Fruit fly (Drosophila melanogaster) whole organism, embryonic: ENCODE results near the gene CG11668.

Experiments
- ATbp ChIP-seq: fragments of 200-800 bp; sonication (Bioruptor generic); optimal IDR thresholded peaks from 2 replicates; lab custom pipeline; 2017; ENCODE audit warnings: missing biosample characterization, mild to moderate bottlenecking, missing genetic modification characterization, missing genetic modification reagents
- Atf3 ChIP-seq: fragments of 200-800 bp; sonication (Bioruptor generic); optimal IDR thresholded peaks from 3 replicates; lab custom pipeline; 2016; ENCODE audit warnings: missing biosample characterization, missing genetic modification characterization
- CG10274 ChIP-seq: fragments of 200-800 bp; sonication (Bioruptor generic); optimal IDR thresholded peaks from 3 replicates; lab custom pipeline; 2017; ENCODE audit warnings: missing biosample characterization, mild to moderate bottlenecking, missing genetic modification characterization
- CG10431 ChIP-seq: fragments of 200-800 bp; sonication (Bioruptor generic); optimal IDR thresholded peaks from 3 replicates; lab custom pipeline; 2018; ENCODE audit warnings: missing biosample characterization, mild to moderate bottlenecking, missing genetic modification characterization
- CG11723 ChIP-seq: fragments of 200-800 bp; sonication (Bioruptor generic); optimal IDR thresholded peaks from 2 replicates; lab custom pipeline; 2017; ENCODE audit warnings: missing biosample characterization, mild to moderate bottlenecking, missing genetic modification characterization
- CG13624 ChIP-seq: fragments of 200-800 bp; sonication (Bioruptor generic); optimal IDR thresholded peaks from 2 replicates; lab custom pipeline; 2016; ENCODE audit warnings: missing biosample characterization, missing genetic modification characterization
- CG15514 ChIP-seq: fragments of 200-800 bp; sonication (Bioruptor generic); optimal IDR thresholded peaks from 3 replicates; lab custom pipeline; 2017; ENCODE audit warnings: missing biosample characterization, missing genetic modification characterization, mild to moderate bottlenecking, moderate library complexity, missing genetic modification reagents
- CG18619 ChIP-seq: fragments of 200-800 bp; sonication (Bioruptor generic); optimal IDR thresholded peaks from 3 replicates; lab custom pipeline; 2017; ENCODE audit warnings: missing biosample characterization, mild to moderate bottlenecking, missing genetic modification characterization
- CG2712 ChIP-seq: fragments of 200-800 bp; optimal IDR thresholded peaks from 3 replicates; lab custom pipeline; 2019; ENCODE audit warnings: missing biosample characterization, mild to moderate bottlenecking, missing genetic modification characterization, moderate library complexity
- CG33557 ChIP-seq: fragments of 200-800 bp; sonication (Bioruptor generic); optimal IDR thresholded peaks from 2 replicates; lab custom pipeline; 2019; ENCODE audit warnings: missing biosample characterization, mild to moderate bottlenecking, missing genetic modification characterization, moderate library complexity
- CG34224 ChIP-seq: fragments of 200-800 bp; sonication (Bioruptor generic); IDR thresholded peaks from 3 replicates; pipeline ENCODE4 v1.3.6; 2022; ENCODE audit warnings: missing biosample characterization, missing genetic modification characterization; ENCODE audit not compliant: partially characterized antibody
- CG34376 ChIP-seq: fragments of 200-800 bp; sonication (Bioruptor generic); optimal IDR thresholded peaks from 2 replicates; lab custom pipeline; 2018; ENCODE audit warnings: missing biosample characterization, mild to moderate bottlenecking, missing genetic modification characterization
- CG4328 ChIP-seq: fragments of 200-800 bp; sonication (Bioruptor generic); optimal IDR thresholded peaks from 3 replicates; lab custom pipeline; 2017; ENCODE audit warnings: missing biosample characterization, missing genetic modification reagents, missing genetic modification characterization
- CG4404 ChIP-seq: fragments of 200-800 bp; sonication (Bioruptor generic); IDR thresholded peaks from 2 replicates; pipeline ENCODE4 v1.3.6; 2022; ENCODE audit warnings: missing biosample characterization, missing genetic modification characterization
- CG4424 ChIP-seq: fragments of 200-800 bp; sonication (Bioruptor generic); optimal IDR thresholded peaks from 3 replicates; lab custom pipeline; 2016; ENCODE audit warnings: missing biosample characterization, missing genetic modification characterization
- CG5180 ChIP-seq: fragments of 200-800 bp; sonication (Bioruptor generic); optimal IDR thresholded peaks from 3 replicates; lab custom pipeline; 2017; ENCODE audit warnings: missing biosample characterization, missing genetic modification characterization, mild to moderate bottlenecking, moderate library complexity, missing genetic modification reagents
- CG7839 ChIP-seq: fragments of 200-800 bp; sonication (Bioruptor generic); optimal IDR thresholded peaks from 3 replicates; lab custom pipeline; 2018; ENCODE audit warnings: missing biosample characterization, mild to moderate bottlenecking, missing genetic modification characterization, moderate library complexity
- CG8478 ChIP-seq: fragments of >200 bp; optimal IDR thresholded peaks from 2 replicates; lab custom pipeline; 2018
- CHES-1-like ChIP-seq: fragments of 200-800 bp; sonication (Bioruptor generic); optimal IDR thresholded peaks from 2 replicates; lab custom pipeline; 2016; ENCODE audit warnings: missing biosample characterization, missing genetic modification characterization
- CoRest ChIP-seq: fragments of 200-800 bp; sonication (Bioruptor generic); optimal IDR thresholded peaks from 3 replicates; lab custom pipeline; 2018; ENCODE audit warnings: missing biosample characterization, mild to moderate bottlenecking, missing genetic modification characterization, moderate library complexity
- Dad ChIP-seq: fragments of 200-800 bp; sonication (Bioruptor generic); optimal IDR thresholded peaks from 3 replicates; lab custom pipeline; 2016; ENCODE audit warnings: missing biosample characterization, missing genetic modification characterization
- Elba2 ChIP-seq: fragments of 200-800 bp; sonication (Bioruptor generic); optimal IDR thresholded peaks from 3 replicates; lab custom pipeline; 2016; ENCODE audit warnings: missing biosample characterization, missing genetic modification characterization
- Fer1 ChIP-seq: fragments of 200-800 bp; sonication (Bioruptor generic); optimal IDR thresholded peaks from 2 replicates; lab custom pipeline; 2017; ENCODE audit warnings: missing biosample characterization, mild to moderate bottlenecking, missing genetic modification characterization
- Hmr ChIP-seq: fragments of 200-800 bp; sonication (Bioruptor generic); optimal IDR thresholded peaks from 3 replicates; lab custom pipeline; 2017; ENCODE audit warnings: mild to moderate bottlenecking, missing biosample characterization, missing genetic modification reagents, missing genetic modification characterization
- Nf-YB ChIP-seq: fragments of 200-800 bp; sonication (Bioruptor generic); optimal IDR thresholded peaks from 3 replicates; lab custom pipeline; 2019; ENCODE audit warnings: missing biosample characterization, mild to moderate bottlenecking, missing genetic modification characterization, moderate library complexity
- Xrp1 ChIP-seq: fragments of 200-800 bp; sonication (Bioruptor generic); IDR thresholded peaks from 2 replicates; pipeline ENCODE4 v1.3.6; 2022; ENCODE audit warnings: missing biosample characterization, missing genetic modification characterization
- ato ChIP-seq: fragments of 200-800 bp; sonication (Bioruptor generic); IDR thresholded peaks from 2 replicates; pipeline ENCODE4 v1.3.6; 2022; ENCODE audit warnings: missing biosample characterization, missing genetic modification characterization; ENCODE audit not compliant: partially characterized antibody
- dimm ChIP-seq: fragments of 200-800 bp; sonication (Bioruptor generic); IDR thresholded peaks from 2 replicates; pipeline ENCODE4 v1.3.6; 2022; ENCODE audit warnings: missing biosample characterization, missing genetic modification characterization
- dmrt11E ChIP-seq: fragments of 200-800 bp; sonication (Bioruptor generic); optimal IDR thresholded peaks from 3 replicates; lab custom pipeline; 2018; ENCODE audit warnings: missing biosample characterization, mild to moderate bottlenecking, missing genetic modification characterization, moderate library complexity
- ems ChIP-seq: fragments of 200-800 bp; sonication (Bioruptor generic); optimal IDR thresholded peaks from 3 replicates; lab custom pipeline; 2016; ENCODE audit warnings: missing biosample characterization, missing genetic modification characterization
- fru ChIP-seq: fragments of >200 bp; optimal IDR thresholded peaks from 2 replicates; lab custom pipeline; 2017
- gfzf ChIP-seq: fragments of 200-800 bp; sonication (Bioruptor generic); optimal IDR thresholded peaks from 2 replicates; lab custom pipeline; 2016; ENCODE audit warnings: missing biosample characterization, mild to moderate bottlenecking, missing genetic modification characterization, moderate library complexity
- ken ChIP-seq: fragments of 200-800 bp; sonication (Bioruptor generic); IDR thresholded peaks from 3 replicates; pipeline ENCODE4 v1.3.6; 2022; ENCODE audit warnings: missing biosample characterization, missing genetic modification characterization
- pita ChIP-seq: fragments of 200-800 bp; sonication (Bioruptor generic); optimal IDR thresholded peaks from 2 replicates; lab custom pipeline; 2017; ENCODE audit warnings: missing biosample characterization, mild to moderate bottlenecking, missing genetic modification characterization
- sd ChIP-seq: fragments of 200-800 bp; sonication (Bioruptor generic); optimal IDR thresholded peaks from 3 replicates; lab custom pipeline; 2018; ENCODE audit warnings: missing biosample characterization, mild to moderate bottlenecking, missing genetic modification characterization, moderate library complexity
- sqz ChIP-seq: fragments of 200-800 bp; sonication (Bioruptor generic); optimal IDR thresholded peaks from 3 replicates; lab custom pipeline; 2018; ENCODE audit warnings: missing biosample characterization, mild to moderate bottlenecking, missing genetic modification characterization
- sug ChIP-seq: fragments of 200-800 bp; optimal IDR thresholded peaks from 2 replicates; lab custom pipeline; 2019; ENCODE audit warnings: missing biosample characterization, mild to moderate bottlenecking, missing genetic modification characterization, moderate library complexity
- trem ChIP-seq: fragments of 200-800 bp; optimal IDR thresholded peaks from 3 replicates; lab custom pipeline; 2019; ENCODE audit warnings: missing biosample characterization, mild to moderate bottlenecking, missing genetic modification characterization, moderate library complexity

Gene CG11668

dm6 chr3R:13038075-13038474 lies at the start of gene CG11668:
Gene CG11668 (plus strand): TSS chr3R:13038375.
- TF ChIP-seq Nf-YB (GFP tag; lab: Kevin White, UChicago) (no peak), ken (GFP tag; lab: Robert Waterston, UW) (no peak), ems (GFP tag; lab: Kevin White, UChicago) (no peak), CG33557 (GFP tag; lab: Kevin White, UChicago) (no peak), fru (lab: Kevin White, UChicago) (no peak), CoRest (tag; lab: Kevin White, UChicago) (no peak), dmrt11E (no peak)

DNA sequence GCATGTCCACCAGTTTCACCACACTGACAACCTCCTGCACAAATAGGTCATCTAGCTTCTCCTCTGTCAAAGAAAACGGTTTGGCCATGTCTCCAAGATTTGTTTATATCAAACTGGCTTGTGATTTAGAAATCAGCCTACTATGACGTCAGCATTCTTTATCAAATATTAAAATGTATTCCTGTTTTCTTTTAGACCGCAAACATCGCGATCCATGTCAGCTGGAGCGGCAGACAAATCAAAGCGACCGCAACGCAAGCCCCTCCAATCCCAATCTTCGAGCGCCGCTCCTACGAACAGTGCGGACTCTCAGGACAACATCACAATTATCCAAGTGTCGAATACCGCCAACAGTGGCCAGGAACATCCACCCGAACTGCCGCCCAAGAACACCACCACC lies 49.8 kb upstream of the CG11668 start, which contains the start of gene CG14383:
TSS of gene CG14383 (minus strand) at position 101 of the 400 bp plus-strand sequence.
- TF ChIP-seq dimm (GFP tag; lab: Robert Waterston, UW) = 0 out of 2 replicates have a peak, but pooled peaks have one; percentile 18
- TF ChIP-seq CG10274 (GFP tag; lab: Kevin White, UChicago) = no peak
- TF ChIP-seq, all 482 proteins: peak for 1

DNA sequence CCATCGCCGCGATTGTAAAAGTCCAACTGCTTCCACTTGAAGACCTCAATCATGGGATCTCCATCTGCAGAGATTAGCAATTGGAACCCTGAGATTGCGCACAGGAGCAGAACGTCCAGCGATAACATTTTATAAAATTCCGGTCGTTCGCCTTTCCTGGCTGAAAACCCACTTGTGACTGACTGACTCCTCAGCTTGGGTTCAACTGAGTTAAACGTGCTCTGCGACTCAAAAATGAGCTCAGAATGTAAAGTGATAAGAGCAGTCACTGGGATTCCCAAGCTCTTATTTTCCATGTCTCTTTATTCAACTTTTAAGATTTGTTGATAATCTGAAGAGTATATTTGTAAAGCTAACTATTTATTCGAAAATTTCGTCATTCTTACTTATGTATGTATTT lies 45.2 kb upstream of the CG11668 start, which contains the start of gene yellow-f:
TSS of gene yellow-f (minus strand) at position 184 of the 400 bp plus-strand sequence.
- TF ChIP-seq CG34376 (GFP tag; lab: Kevin White, UChicago) (no peak), Xrp1 (GFP tag; lab: Robert Waterston, UW) (no peak), gfzf (no peak), CG4404 (GFP tag; lab: Robert Waterston, UW) (no peak), CG13624 (GFP tag; lab: Kevin White, UChicago) (no peak), trem (no peak), CG2712 (tag; lab: Kevin White, UChicago) (no peak)

DNA sequence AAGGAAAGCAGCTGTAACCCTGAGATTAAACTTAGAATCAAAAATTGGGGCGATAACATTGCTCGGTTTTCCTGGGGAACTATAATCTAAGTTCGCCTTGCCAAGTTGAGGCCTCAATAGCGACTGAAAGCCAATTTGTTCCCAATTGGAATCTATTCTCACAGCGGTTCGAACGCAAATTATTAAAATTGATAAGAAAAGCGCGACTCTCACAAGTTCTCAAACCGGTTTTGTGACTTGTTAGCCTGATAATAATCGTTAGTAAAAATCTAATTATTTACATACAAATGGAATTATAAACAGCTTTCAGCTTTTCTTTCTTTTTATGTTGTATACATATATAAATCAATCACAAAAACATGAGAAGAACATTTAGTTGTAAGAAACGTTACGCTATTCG lies 43.1 kb upstream of the CG11668 start, which contains the start of gene yellow-f2:
TSS of gene yellow-f2 (minus strand) at position 101 of the 400 bp plus-strand sequence.
- TF ChIP-seq CHES-1-like (GFP tag; lab: Kevin White, UChicago) (no peak), sd (tag; lab: Kevin White, UChicago) (no peak), ATbp (GFP tag; lab: Kevin White, UChicago) (no peak), CG4424 (GFP tag; lab: Kevin White, UChicago) (no peak), pita (no peak), Fer1 (GFP tag; lab: Kevin White, UChicago) (no peak), sqz (GFP tag; lab: Kevin White, UChicago) (no peak), CG4328 (GFP tag; lab: Kevin White, UChicago) (no peak), CG18619 (GFP tag; lab: Kevin White, UChicago) (no peak), CG34224 (no peak), Atf3 (GFP tag; lab: Kevin White, UChicago) (no peak), gfzf (no peak), CG15514 (GFP tag; lab: Kevin White, UChicago) (no peak), CG34376 (GFP tag; lab: Kevin White, UChicago) (peak; percentile 11), CG10431 (no peak), Hmr (GFP tag; lab: Kevin White, UChicago) (no peak), Elba2 (GFP tag; lab: Kevin White, UChicago) (peak; percentile 72), CG7839 (tag; lab: Kevin White, UChicago) (no peak), sug (tag; lab: Kevin White, UChicago) (peak; percentile 38), CG5180 (no peak), CG11723 (GFP tag; lab: Kevin White, UChicago) (no peak), Dad (GFP tag; lab: Kevin White, UChicago) (no peak), ato (GFP tag; lab: Robert Waterston, UW) (no peak), CG8478 (lab: Kevin White, UChicago) (no peak)
